Fruit fly (Drosophila melanogaster) whole organism, embryonic: Measurements from ENCODE around the gene Srp19.
A peak's percentile ranks its signal among the peaks of the same experiment; 100 is the strongest.

Experiments
- Asciz ChIP-seq: fragments of 200-800 bp; sonication (Bioruptor generic); optimal IDR thresholded peaks from 2 replicates; lab custom pipeline; 2017; ENCODE audit warnings: missing biosample characterization, mild to moderate bottlenecking, missing genetic modification characterization, missing genetic modification reagents
- B-H1 ChIP-seq: fragments of 200-800 bp; sonication (Bioruptor generic); IDR thresholded peaks from 3 replicates; pipeline ENCODE4 v1.3.6; 2022; ENCODE audit warnings: missing biosample characterization, missing genetic modification characterization
- CG10147 ChIP-seq: fragments of 200-800 bp; sonication (Bioruptor generic); optimal IDR thresholded peaks from 2 replicates; lab custom pipeline; 2019; ENCODE audit warnings: missing biosample characterization, mild to moderate bottlenecking, missing genetic modification characterization, moderate library complexity
- CG12659 ChIP-seq: fragments of 200-800 bp; sonication (Bioruptor generic); optimal IDR thresholded peaks from 3 replicates; lab custom pipeline; 2017; ENCODE audit warnings: mild to moderate bottlenecking, missing biosample characterization, missing genetic modification reagents, missing genetic modification characterization
- CG14860 ChIP-seq: fragments of 200-800 bp; sonication (Bioruptor generic); IDR thresholded peaks from 3 replicates; pipeline ENCODE4 v1.3.6; 2022; ENCODE audit warnings: missing biosample characterization, missing genetic modification characterization; ENCODE audit not compliant: partially characterized antibody
- CG15514 ChIP-seq: fragments of 200-800 bp; sonication (Bioruptor generic); optimal IDR thresholded peaks from 3 replicates; lab custom pipeline; 2017; ENCODE audit warnings: missing biosample characterization, missing genetic modification characterization, mild to moderate bottlenecking, moderate library complexity, missing genetic modification reagents
- CG17328 ChIP-seq: fragments of 200-800 bp; sonication (Bioruptor generic); IDR thresholded peaks from 2 replicates; pipeline ENCODE4 v1.3.6; 2022; ENCODE audit warnings: missing biosample characterization, missing genetic modification characterization
- CG17359 ChIP-seq: fragments of 200-800 bp; sonication (Bioruptor generic); optimal IDR thresholded peaks from 3 replicates; lab custom pipeline; 2018; ENCODE audit warnings: missing biosample characterization, mild to moderate bottlenecking, missing genetic modification characterization, moderate library complexity
- CG2129 ChIP-seq: fragments of 200-800 bp; sonication (Bioruptor generic); IDR thresholded peaks from 2 replicates; pipeline ENCODE4 v1.3.6; 2022; ENCODE audit warnings: missing biosample characterization, missing genetic modification characterization; ENCODE audit not compliant: partially characterized antibody
- CG3065 ChIP-seq: fragments of 200-800 bp; sonication (Bioruptor generic); optimal IDR thresholded peaks from 2 replicates; lab custom pipeline; 2016; ENCODE audit warnings: missing biosample characterization, missing genetic modification characterization
- CG31388 ChIP-seq: fragments of 200-800 bp; sonication (Bioruptor generic); optimal IDR thresholded peaks from 2 replicates; lab custom pipeline; 2016; ENCODE audit warnings: missing biosample characterization, missing genetic modification characterization
- CG3407 ChIP-seq: fragments of 200-800 bp; sonication (Bioruptor generic); optimal IDR thresholded peaks from 2 replicates; lab custom pipeline; 2018; ENCODE audit warnings: missing biosample characterization, mild to moderate bottlenecking, missing genetic modification characterization
- CG3995 ChIP-seq: fragments of 200-800 bp; sonication (Bioruptor generic); optimal IDR thresholded peaks from 3 replicates; lab custom pipeline; 2016; ENCODE audit warnings: missing biosample characterization, missing genetic modification characterization
- CG5245 ChIP-seq: fragments of 200-800 bp; sonication (Bioruptor generic); optimal IDR thresholded peaks from 3 replicates; lab custom pipeline; 2016; ENCODE audit warnings: missing biosample characterization, missing genetic modification characterization
- CG6272 ChIP-seq: fragments of 200-800 bp; sonication (Bioruptor generic); IDR thresholded peaks from 2 replicates; pipeline ENCODE4 v1.3.6; 2022; ENCODE audit warnings: missing biosample characterization, missing genetic modification characterization
- CG7271 ChIP-seq: fragments of 200-800 bp; sonication (Bioruptor generic); optimal IDR thresholded peaks from 2 replicates; lab custom pipeline; 2018; ENCODE audit warnings: missing biosample characterization, mild to moderate bottlenecking, missing genetic modification characterization, moderate library complexity
- CG7987 ChIP-seq: fragments of 200-800 bp; sonication (Bioruptor generic); optimal IDR thresholded peaks from 2 replicates; lab custom pipeline; 2018; ENCODE audit warnings: missing biosample characterization, mild to moderate bottlenecking, missing genetic modification characterization, moderate library complexity
- CG8944 ChIP-seq: fragments of 200-800 bp; sonication (Bioruptor generic); optimal IDR thresholded peaks from 3 replicates; lab custom pipeline; 2016; ENCODE audit warnings: missing biosample characterization, missing genetic modification characterization
- Dad ChIP-seq: fragments of 200-800 bp; sonication (Bioruptor generic); optimal IDR thresholded peaks from 3 replicates; lab custom pipeline; 2016; ENCODE audit warnings: missing biosample characterization, missing genetic modification characterization
- Deaf1 ChIP-seq: fragments of 200-800 bp; optimal IDR thresholded peaks from 3 replicates; lab custom pipeline; 2019; ENCODE audit warnings: missing biosample characterization, mild to moderate bottlenecking, missing genetic modification characterization, moderate library complexity
- Dip2 ChIP-seq: fragments of 200-800 bp; sonication (Bioruptor generic); IDR thresholded peaks from 2 replicates; pipeline ENCODE4 v1.3.6; 2022; ENCODE audit warnings: missing biosample characterization, missing genetic modification characterization
- Dll ChIP-seq: fragments of 200-800 bp; sonication (Bioruptor generic); IDR thresholded peaks from 4 replicates; pipeline ENCODE4 v1.3.6; 2022; ENCODE audit warnings: missing biosample characterization, missing genetic modification characterization; ENCODE audit not compliant: partially characterized antibody
- Doc2 ChIP-seq: fragments of 200-800 bp; sonication (Bioruptor generic); IDR thresholded peaks from 2 replicates; pipeline ENCODE4 v1.3.6; 2022; ENCODE audit warnings: missing biosample characterization, missing genetic modification characterization
- Doc3 ChIP-seq: fragments of 200-800 bp; sonication (Bioruptor generic); IDR thresholded peaks from 3 replicates; pipeline ENCODE4 v1.3.6; 2022; ENCODE audit warnings: missing biosample characterization, missing genetic modification characterization; ENCODE audit not compliant: partially characterized antibody
- HLH3B ChIP-seq: fragments of 200-800 bp; sonication (Bioruptor generic); IDR thresholded peaks from 2 replicates; pipeline ENCODE4 v1.3.6; 2022; ENCODE audit warnings: missing biosample characterization, missing genetic modification characterization
- HLH4C ChIP-seq: fragments of 200-800 bp; sonication (Bioruptor generic); IDR thresholded peaks from 3 replicates; pipeline ENCODE4 v1.3.6; 2022; ENCODE audit warnings: missing biosample characterization, missing genetic modification characterization; ENCODE audit not compliant: partially characterized antibody
- HLHmδ ChIP-seq: fragments of 200-800 bp; sonication (Bioruptor generic); optimal IDR thresholded peaks from 2 replicates; lab custom pipeline; 2018; ENCODE audit warnings: missing biosample characterization, mild to moderate bottlenecking, missing genetic modification characterization, moderate library complexity
- Hand ChIP-seq: fragments of 200-800 bp; sonication (Bioruptor generic); optimal IDR thresholded peaks from 2 replicates; lab custom pipeline; 2017; ENCODE audit warnings: mild to moderate bottlenecking, missing biosample characterization, missing genetic modification reagents, missing genetic modification characterization
- Hr78 ChIP-seq, 2 experiments: fragments of 200-800 bp in 1 of 2; fragments of >200 bp in 1 of 2; sonication (Bioruptor generic) in 1 of 2; optimal IDR thresholded peaks; 2 replicates each; lab custom pipeline; 2017 to 2019; ENCODE audit warnings: missing biosample characterization in 2 of 2, missing genetic modification characterization in 2 of 2, mild to moderate bottlenecking in 1 of 2, moderate library complexity in 1 of 2
- Mrtf ChIP-seq: fragments of 200-800 bp; sonication (Bioruptor generic); IDR thresholded peaks from 3 replicates; pipeline ENCODE4 v1.3.6; 2022; ENCODE audit warnings: missing biosample characterization, missing genetic modification characterization
- Oli ChIP-seq: fragments of 200-800 bp; sonication (Bioruptor generic); optimal IDR thresholded peaks from 2 replicates; lab custom pipeline; 2018; ENCODE audit warnings: missing biosample characterization, mild to moderate bottlenecking, missing genetic modification characterization, moderate library complexity
- Ravus ChIP-seq: fragments of 200-800 bp; sonication (Bioruptor generic); IDR thresholded peaks from 2 replicates; pipeline ENCODE4 v1.3.6; 2022; ENCODE audit warnings: missing biosample characterization, missing genetic modification characterization
- Sox102F ChIP-seq: fragments of 200-800 bp; sonication (Bioruptor generic); optimal IDR thresholded peaks from 2 replicates; lab custom pipeline; 2018; ENCODE audit warnings: missing biosample characterization, mild to moderate bottlenecking, missing genetic modification characterization, moderate library complexity
- Vsx1 ChIP-seq: fragments of 200-800 bp; sonication (Bioruptor generic); optimal IDR thresholded peaks from 2 replicates; lab custom pipeline; 2017; ENCODE audit warnings: missing biosample characterization, mild to moderate bottlenecking, missing genetic modification characterization, missing genetic modification reagents
- br ChIP-seq: fragments of >200 bp; optimal IDR thresholded peaks from 2 replicates; lab custom pipeline; 2017
- dmrt11E ChIP-seq: fragments of 200-800 bp; sonication (Bioruptor generic); optimal IDR thresholded peaks from 3 replicates; lab custom pipeline; 2018; ENCODE audit warnings: missing biosample characterization, mild to moderate bottlenecking, missing genetic modification characterization, moderate library complexity
- dmrt99B ChIP-seq: fragments of 200-800 bp; sonication (Bioruptor generic); optimal IDR thresholded peaks from 2 replicates; lab custom pipeline; 2018; ENCODE audit warnings: missing biosample characterization, mild to moderate bottlenecking, missing genetic modification characterization, moderate library complexity
- fd3F ChIP-seq: fragments of 200-800 bp; sonication (Bioruptor generic); optimal IDR thresholded peaks from 2 replicates; lab custom pipeline; 2018; ENCODE audit warnings: missing biosample characterization, mild to moderate bottlenecking, missing genetic modification characterization, moderate library complexity
- gt ChIP-seq: fragments of 200-800 bp; sonication (Bioruptor generic); IDR thresholded peaks from 2 replicates; pipeline ENCODE4 v1.3.6; 2022; ENCODE audit warnings: missing biosample characterization, missing genetic modification characterization
- ken ChIP-seq: fragments of 200-800 bp; sonication (Bioruptor generic); IDR thresholded peaks from 3 replicates; pipeline ENCODE4 v1.3.6; 2022; ENCODE audit warnings: missing biosample characterization, missing genetic modification characterization
- maf-S ChIP-seq: fragments of 200-800 bp; sonication (Bioruptor generic); optimal IDR thresholded peaks from 2 replicates; lab custom pipeline; 2016; ENCODE audit warnings: missing biosample characterization, missing genetic modification characterization
- nau ChIP-seq: fragments of 200-800 bp; sonication (Bioruptor generic); optimal IDR thresholded peaks from 3 replicates; lab custom pipeline; 2017; ENCODE audit warnings: missing biosample characterization, mild to moderate bottlenecking, missing genetic modification characterization, missing genetic modification reagents
- nerfin-2 ChIP-seq: fragments of 200-800 bp; sonication (Bioruptor generic); IDR thresholded peaks from 2 replicates; pipeline ENCODE4 v1.3.6; 2022; ENCODE audit warnings: missing biosample characterization, missing genetic modification characterization; ENCODE audit not compliant: partially characterized antibody
- psq ChIP-seq: fragments of 200-800 bp; sonication (Bioruptor generic); optimal IDR thresholded peaks from 2 replicates; lab custom pipeline; 2017; ENCODE audit warnings: missing biosample characterization, missing genetic modification characterization
- run ChIP-seq: fragments of 200-800 bp; sonication (Bioruptor generic); optimal IDR thresholded peaks from 3 replicates; lab custom pipeline; 2018; ENCODE audit warnings: missing biosample characterization, mild to moderate bottlenecking, missing genetic modification characterization
- sc ChIP-seq, 3 experiments: fragments of >200 bp in 2 of 3; fragments of 200-800 bp in 1 of 3; sonication (Bioruptor generic) in 1 of 3; optimal IDR thresholded peaks; 2 replicates in 2 of 3; 3 replicates in 1 of 3; lab custom pipeline; 2017; ENCODE audit warnings: mild to moderate bottlenecking in 1 of 3, missing biosample characterization in 1 of 3, missing genetic modification characterization in 1 of 3, missing genetic modification reagents in 1 of 3
- slbo ChIP-seq: fragments of 200-800 bp; sonication (Bioruptor generic); IDR thresholded peaks from 2 replicates; pipeline ENCODE4 v1.3.6; 2022; ENCODE audit warnings: missing biosample characterization, missing genetic modification characterization
- sqz ChIP-seq: fragments of 200-800 bp; sonication (Bioruptor generic); optimal IDR thresholded peaks from 3 replicates; lab custom pipeline; 2018; ENCODE audit warnings: missing biosample characterization, mild to moderate bottlenecking, missing genetic modification characterization
- tna ChIP-seq: fragments of 200-800 bp; sonication (Bioruptor generic); IDR thresholded peaks from 2 replicates; pipeline ENCODE4 v1.3.6; 2022; ENCODE audit warnings: missing biosample characterization, missing genetic modification characterization; ENCODE audit not compliant: partially characterized antibody
- trem ChIP-seq: fragments of 200-800 bp; optimal IDR thresholded peaks from 3 replicates; lab custom pipeline; 2019; ENCODE audit warnings: missing biosample characterization, mild to moderate bottlenecking, missing genetic modification characterization, moderate library complexity

The Srp19 gene

dm6 chr3L:7349311-7349710 is 1.5 kb upstream of the Srp19 start (continued):
- TF ChIP-seq CG5245, result no peak
- TF ChIP-seq Sox102F, result no peak
- TF ChIP-seq Ravus (GFP tag; lab: Robert Waterston, UW), result no peak
- TF ChIP-seq Dad (GFP tag; lab: Kevin White, UChicago), result no peak
- no peak for TF ChIP-seq HLH3B
- no peak for TF ChIP-seq CG6272 (GFP tag; lab: Robert Waterston, UW)
- peak; percentile 47 for TF ChIP-seq Hand (GFP tag; lab: Kevin White, UChicago)
- TF ChIP-seq br (lab: Kevin White, UChicago), result no peak
- TF ChIP-seq sc (optimal IDR thresholded peaks at IDR 0.05; lab: Kevin White, UChicago), result no peak
- no peak for TF ChIP-seq sc (GFP tag; optimal IDR thresholded peaks at IDR 0.05; lab: Kevin White, UChicago)
- TF ChIP-seq Doc2 (GFP tag; lab: Robert Waterston, UW), result no peak
- no peak for TF ChIP-seq CG10147 (GFP tag; lab: Kevin White, UChicago)
- TF ChIP-seq CG7987, result peak; percentile 27
- TF ChIP-seq Mrtf (GFP tag; lab: Robert Waterston, UW), result no peak
- TF ChIP-seq Asciz (GFP tag; lab: Kevin White, UChicago), result peak; percentile 4
- TF ChIP-seq CG3065, result no peak
- TF ChIP-seq CG12659 (GFP tag; lab: Kevin White, UChicago), result no peak
- no peak for TF ChIP-seq maf-S (GFP tag; lab: Kevin White, UChicago)
- no peak for TF ChIP-seq CG31388 (GFP tag; lab: Kevin White, UChicago)
- TF ChIP-seq CG3407 (GFP tag; lab: Kevin White, UChicago), result no peak
- no peak for TF ChIP-seq nau
- no peak for TF ChIP-seq Doc3
- TF ChIP-seq CG15514 (GFP tag; lab: Kevin White, UChicago), result peak; percentile 19
- TF ChIP-seq dmrt99B (tag; lab: Kevin White, UChicago), result no peak
- TF ChIP-seq sqz (GFP tag; lab: Kevin White, UChicago), result no peak
- no peak for TF ChIP-seq slbo (GFP tag; lab: Robert Waterston, UW)
- no peak for TF ChIP-seq tna (GFP tag; lab: Robert Waterston, UW)
- TF ChIP-seq Oli (tag; lab: Kevin White, UChicago), result no peak
- TF ChIP-seq Hr78 (GFP tag; optimal IDR thresholded peaks at IDR 0.05; lab: Kevin White, UChicago), result peak in 1 of 2 experiments; percentile 70
- TF ChIP-seq Deaf1 (tag; lab: Kevin White, UChicago), result no peak
- TF ChIP-seq fd3F (GFP tag; lab: Kevin White, UChicago), result no peak
- no peak for TF ChIP-seq gt (GFP tag; lab: Robert Waterston, UW)
- no peak for TF ChIP-seq Vsx1 (GFP tag; lab: Kevin White, UChicago)
- TF ChIP-seq CG17328 (GFP tag; lab: Robert Waterston, UW), result no peak
- no peak for TF ChIP-seq dmrt11E (tag; lab: Kevin White, UChicago)
- no peak for TF ChIP-seq ken (GFP tag; lab: Robert Waterston, UW)
- no peak for TF ChIP-seq CG2129 (GFP tag; lab: Robert Waterston, UW)
- no peak for TF ChIP-seq Dll
- no peak for TF ChIP-seq B-H1 (GFP tag; lab: Robert Waterston, UW)
- no peak for TF ChIP-seq CG14860 (GFP tag; lab: Robert Waterston, UW)
- no peak for TF ChIP-seq CG17359 (tag; lab: Kevin White, UChicago)
- no peak for TF ChIP-seq CG7271 (tag; lab: Kevin White, UChicago)
- TF ChIP-seq HLHmδ (GFP tag; lab: Kevin White, UChicago), result no peak
- no peak for TF ChIP-seq Dip2 (GFP tag; lab: Robert Waterston, UW)
- no peak for TF ChIP-seq HLH4C (GFP tag; lab: Robert Waterston, UW)
- TF ChIP-seq CG8944 (GFP tag; lab: Kevin White, UChicago), result no peak
- no peak for TF ChIP-seq trem
- TF ChIP-seq run (tag; lab: Kevin White, UChicago), result no peak
- no peak for TF ChIP-seq nerfin-2
- no peak for TF ChIP-seq psq (GFP tag; lab: Kevin White, UChicago)
- no peak for TF ChIP-seq CG3995 (GFP tag; lab: Kevin White, UChicago)
